Worm (Caenorhabditis elegans) whole organism, mixed stage, embryonic: ENCODE data around the gene str-63.

ENCODE experiments used
- pha-4 ChIP-seq: fragments of 150-350 bp; optimal IDR thresholded peaks from 2 replicates; lab custom pipeline; 2018; ENCODE audit warnings: missing biosample characterization, missing genetic modification reagents, missing genetic modification characterization
- snpc-4 ChIP-seq: fragments of 150-350 bp; optimal IDR thresholded peaks from 2 replicates; lab custom pipeline; 2014; ENCODE audit warnings: missing biosample characterization, missing genetic modification characterization

DNA sequence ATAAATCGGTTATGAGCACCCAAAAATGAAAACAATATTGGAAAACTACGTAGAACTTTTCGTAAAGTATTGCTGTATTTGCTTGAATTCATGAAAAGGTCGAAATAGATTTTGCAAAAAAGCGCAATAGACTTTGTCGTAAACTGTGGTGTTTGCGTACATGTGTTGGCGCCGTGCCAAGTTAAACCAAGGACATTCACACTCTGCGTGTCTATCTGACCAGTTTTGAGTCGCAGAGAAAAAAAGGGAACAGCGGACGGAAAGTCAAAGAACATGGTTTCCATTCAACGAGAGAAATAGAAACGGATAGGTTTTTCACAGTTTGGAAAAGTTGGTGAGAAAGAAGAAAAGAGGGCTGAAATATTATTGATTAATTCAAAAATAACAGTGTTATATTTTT lies 39.6 kb downstream of the str-63 start:
- TF ChIP-seq snpc-4 (tag; lab: Kevin White, UChicago), result no peak
- TF ChIP-seq pha-4 (tag; lab: Kevin White, UChicago), result no peak
